Worm (Caenorhabditis elegans): ENCODE measurements around the gene gspd-1.

- TF ChIP-seq skn-1 (tag; optimal IDR thresholded peaks at IDR 0.05) (no peak), lin-39 (tag; optimal IDR thresholded peaks at IDR 0.05) (no peak)
Observed at ce11 chrIV:11304970-11305369, 12.2 kb upstream of the gspd-1 start.

Data from whole organism, L2 larva.